Worm (Caenorhabditis elegans) whole organism, mixed stage, embryonic: ENCODE results near the gene Y53F4B.14.
A peak's percentile ranks its signal among the peaks of the same experiment; 100 is the strongest.

Experiments used
- M03D4.4 ChIP-seq: sonication (generic microtip); optimal IDR thresholded peaks from 2 replicates; lab custom pipeline; 2017; ENCODE audit warnings: mild to moderate bottlenecking, missing genetic modification characterization, missing compliant biosample characterization
- bed-3 ChIP-seq: fragments of 200-800 bp; sonication (Bioruptor generic); optimal IDR thresholded peaks from 3 replicates; lab custom pipeline; 2018; ENCODE audit warnings: mild to moderate bottlenecking, missing genetic modification characterization, moderate library complexity, missing compliant biosample characterization
- blmp-1 ChIP-seq: fragments of 150-350 bp; optimal IDR thresholded peaks from 2 replicates; lab custom pipeline; 2014; ENCODE audit warnings: missing biosample characterization, missing genetic modification characterization
- ceh-39 ChIP-seq: fragments of 150-350 bp; optimal IDR thresholded peaks from 2 replicates; lab custom pipeline; 2014; ENCODE audit warnings: missing biosample characterization, missing genetic modification characterization
- ces-1 ChIP-seq: fragments of 150-350 bp; optimal IDR thresholded peaks from 2 replicates; lab custom pipeline; 2014; ENCODE audit warnings: missing biosample characterization, missing genetic modification reagents, missing genetic modification characterization
- elt-3 ChIP-seq: fragments of 150-350 bp; optimal IDR thresholded peaks from 2 replicates; lab custom pipeline; 2014; ENCODE audit warnings: missing biosample characterization, missing genetic modification characterization
- flh-1 ChIP-seq: fragments of 200-800 bp; sonication (Bioruptor generic); optimal IDR thresholded peaks from 2 replicates; lab custom pipeline; 2018; ENCODE audit warnings: mild to moderate bottlenecking, missing genetic modification characterization, moderate library complexity, missing compliant biosample characterization
- ham-2 ChIP-seq: fragments of 200-800 bp; sonication (Bioruptor generic); optimal IDR thresholded peaks from 2 replicates; lab custom pipeline; 2018; ENCODE audit warnings: mild to moderate bottlenecking, missing genetic modification characterization, missing compliant biosample characterization
- lin-13 ChIP-seq: fragments of 150-350 bp; optimal IDR thresholded peaks from 2 replicates; lab custom pipeline; 2014; ENCODE audit warnings: missing biosample characterization, missing genetic modification characterization
- lin-32 ChIP-seq: fragments of 200-800 bp; sonication (Bioruptor generic); optimal IDR thresholded peaks from 2 replicates; lab custom pipeline; 2018; ENCODE audit warnings: mild to moderate bottlenecking, missing genetic modification characterization, missing compliant biosample characterization
- lsy-2 ChIP-seq: fragments of 150-350 bp; optimal IDR thresholded peaks from 2 replicates; lab custom pipeline; 2014; ENCODE audit warnings: missing biosample characterization, missing genetic modification characterization
- mab-5 ChIP-seq: fragments of 150-350 bp; optimal IDR thresholded peaks from 2 replicates; lab custom pipeline; 2014; ENCODE audit warnings: missing biosample characterization, missing genetic modification characterization
- mep-1 ChIP-seq: fragments of 150-350 bp; optimal IDR thresholded peaks from 2 replicates; lab custom pipeline; 2017; ENCODE audit warnings: missing biosample characterization, missing genetic modification reagents, missing genetic modification characterization, inconsistent platforms
- mls-2 ChIP-seq: sonication (generic microtip); optimal IDR thresholded peaks from 2 replicates; lab custom pipeline; 2016; ENCODE audit warnings: mild to moderate bottlenecking, missing genetic modification characterization, moderate library complexity, missing compliant biosample characterization
- nhr-2 ChIP-seq: fragments of 150-350 bp; optimal IDR thresholded peaks from 2 replicates; lab custom pipeline; 2014; ENCODE audit warnings: missing biosample characterization, missing genetic modification characterization
- nhr-237 ChIP-seq: fragments of 150-350 bp; optimal IDR thresholded peaks from 2 replicates; lab custom pipeline; 2014; ENCODE audit warnings: missing biosample characterization, missing genetic modification characterization
- nhr-28 ChIP-seq: fragments of 150-350 bp; optimal IDR thresholded peaks from 2 replicates; lab custom pipeline; 2014; ENCODE audit warnings: missing biosample characterization, missing genetic modification characterization
- pha-4 ChIP-seq: fragments of 150-350 bp; optimal IDR thresholded peaks from 2 replicates; lab custom pipeline; 2018; ENCODE audit warnings: missing biosample characterization, missing genetic modification reagents, missing genetic modification characterization
- sem-2 ChIP-seq: fragments of 200-800 bp; sonication (Bioruptor generic); optimal IDR thresholded peaks from 2 replicates; lab custom pipeline; 2018; ENCODE audit warnings: mild to moderate bottlenecking, missing genetic modification characterization, missing compliant biosample characterization
- sptf-1 ChIP-seq: sonication (generic microtip); optimal IDR thresholded peaks from 2 replicates; lab custom pipeline; 2017; ENCODE audit warnings: mild to moderate bottlenecking, missing genetic modification characterization, moderate library complexity, missing compliant biosample characterization
- unc-120 ChIP-seq: sonication (generic microtip); optimal IDR thresholded peaks from 2 replicates; lab custom pipeline; 2017; ENCODE audit warnings: missing genetic modification characterization, missing compliant biosample characterization; ENCODE audit not compliant: poor library complexity, severe bottlenecking
- unc-39 ChIP-seq: fragments of 150-350 bp; optimal IDR thresholded peaks from 2 replicates; lab custom pipeline; 2014; ENCODE audit warnings: missing biosample characterization, missing genetic modification characterization
- unc-62 ChIP-seq: fragments of 150-350 bp; optimal IDR thresholded peaks from 2 replicates; lab custom pipeline; 2014; ENCODE audit warnings: missing biosample characterization, missing genetic modification reagents, missing genetic modification characterization
- zip-8 ChIP-seq: fragments of 150-350 bp; optimal IDR thresholded peaks from 2 replicates; lab custom pipeline; 2014; ENCODE audit warnings: missing biosample characterization, missing genetic modification characterization
- ztf-11 ChIP-seq: fragments of 150-350 bp; optimal IDR thresholded peaks from 2 replicates; lab custom pipeline; 2014; ENCODE audit warnings: missing biosample characterization, missing genetic modification characterization

The Y53F4B.14 gene

DNA sequence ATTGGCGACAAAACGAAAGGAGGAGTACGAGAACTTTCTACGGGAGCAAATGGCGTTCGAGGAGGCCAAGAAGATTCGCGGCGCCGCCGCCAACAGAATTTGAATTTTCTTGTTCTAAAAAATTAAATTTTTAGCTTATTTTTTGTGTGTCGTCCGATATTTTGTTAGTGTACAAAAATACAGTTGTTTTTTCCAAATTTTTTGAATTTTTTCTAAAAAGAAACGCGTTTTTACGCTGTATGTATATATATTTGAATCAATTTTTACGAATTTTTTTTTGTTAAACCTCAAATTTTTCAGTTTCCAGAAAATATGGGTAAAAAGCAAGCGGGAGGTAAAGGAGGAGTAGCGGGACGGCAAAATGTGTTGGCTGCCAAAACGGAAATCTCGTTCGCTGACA lies 1.3 kb downstream of the Y53F4B.14 start, which contains the start of gene trip-4:
Gene trip-4 (plus strand): TSS at position 301 of the 400 bp plus-strand sequence.
- TF ChIP-seq lin-13 (tag; lab: Kevin White, UChicago) (no peak), sptf-1 (tag; lab: Kevin White, UChicago) (no peak), flh-1 (GFP tag; lab: Kevin White, UChicago) (no peak), ces-1 (GFP tag; lab: Kevin White, UChicago) (no peak), nhr-237 (no peak)

DNA sequence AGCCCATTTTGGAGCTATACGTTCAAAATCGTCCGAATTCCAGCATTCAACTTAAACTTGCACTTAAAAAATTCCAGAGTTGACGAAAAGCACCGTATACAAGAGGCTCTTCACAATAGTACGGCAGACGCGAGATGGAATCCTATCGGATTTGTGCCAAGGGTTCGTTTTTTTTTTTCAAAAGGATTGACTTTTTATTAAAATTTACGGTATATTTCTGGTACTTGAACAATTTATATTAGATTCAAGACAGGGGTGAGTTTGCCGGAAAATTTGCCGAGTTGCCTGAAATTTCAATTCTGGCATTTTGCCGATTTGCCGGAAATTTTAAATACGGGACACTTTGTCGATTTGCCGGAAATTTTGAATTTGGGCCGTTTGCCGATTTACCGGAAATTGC lies 4.5 kb downstream of the Y53F4B.14 start:
- TF ChIP-seq unc-120 (tag; lab: Kevin White, UChicago), result no peak
- TF ChIP-seq sem-2 (GFP tag; lab: Kevin White, UChicago), result no peak
- TF ChIP-seq sptf-1 (tag; lab: Kevin White, UChicago), result no peak
- TF ChIP-seq unc-62 (GFP tag; lab: Kevin White, UChicago), result no peak
- TF ChIP-seq bed-3 (GFP tag; lab: Kevin White, UChicago), result no peak
- no peak for TF ChIP-seq elt-3
- no peak for TF ChIP-seq nhr-237
- TF ChIP-seq ceh-39 (tag; lab: Kevin White, UChicago), result no peak
- TF ChIP-seq nhr-2, result no peak

DNA sequence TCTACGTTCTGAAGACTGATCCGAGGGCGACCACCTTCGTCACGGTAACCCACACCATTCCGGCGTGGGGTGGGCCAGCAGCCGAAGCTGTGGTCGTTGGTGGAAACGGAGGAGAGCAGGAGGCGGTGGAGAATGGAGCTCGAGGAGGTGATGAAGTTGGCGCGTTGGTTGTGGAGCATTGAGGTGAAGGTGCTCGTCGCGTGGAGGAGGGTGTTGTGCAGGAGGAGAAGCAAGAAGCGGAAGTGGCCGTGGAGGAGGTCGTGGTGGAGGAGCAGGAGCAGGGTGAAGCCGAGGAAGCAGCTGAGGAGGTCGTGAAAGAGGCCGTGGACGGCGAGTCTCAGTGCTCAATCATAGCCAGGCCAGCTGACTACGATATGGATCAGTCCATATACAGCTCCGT lies 20.5 kb downstream of the Y53F4B.14 start, which contains the start of gene Y53F4B.17:
Gene Y53F4B.17 (plus strand): TSS at position 375 of the 400 bp plus-strand sequence.
- TF ChIP-seq unc-39 (no peak), lin-13 (tag; lab: Kevin White, UChicago) (no peak), sem-2 (GFP tag; lab: Kevin White, UChicago) (no peak), zip-8 (no peak)

DNA sequence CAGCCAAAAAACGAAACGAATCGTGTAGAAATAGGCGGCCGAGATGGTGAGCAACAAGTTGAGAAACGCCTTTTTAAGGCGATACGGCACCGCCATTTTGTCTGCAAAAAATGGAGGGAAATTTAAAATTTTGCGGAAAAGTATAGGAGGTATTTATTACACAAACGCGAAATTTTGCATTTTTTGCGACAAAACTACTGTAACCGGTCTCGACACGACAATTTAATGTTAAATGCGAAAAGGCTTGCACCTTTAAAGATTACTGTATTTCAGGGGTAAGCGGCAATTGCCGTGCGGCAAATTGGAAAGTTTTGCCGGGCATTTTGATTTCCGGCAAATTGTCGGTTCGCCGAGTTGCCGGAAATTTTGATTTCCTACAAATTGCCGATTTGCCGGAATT lies 33.8 kb downstream of the Y53F4B.14 start, which contains the start of gene Y53F4B.18:
Gene Y53F4B.18 (minus strand): TSS at position 101 of the 400 bp plus-strand sequence.
- TF ChIP-seq blmp-1 (tag; lab: Kevin White, UChicago), result no peak
- no peak for TF ChIP-seq flh-1 (GFP tag; lab: Kevin White, UChicago)
- no peak for TF ChIP-seq unc-62 (GFP tag; lab: Kevin White, UChicago)
- no peak for TF ChIP-seq nhr-2
- TF ChIP-seq ztf-11 (tag; lab: Kevin White, UChicago), result no peak
- TF ChIP-seq sptf-1 (tag; lab: Kevin White, UChicago), result no peak
- TF ChIP-seq mab-5 (tag; lab: Kevin White, UChicago), result no peak
- no peak for TF ChIP-seq unc-39
- TF ChIP-seq mep-1, result no peak

DNA sequence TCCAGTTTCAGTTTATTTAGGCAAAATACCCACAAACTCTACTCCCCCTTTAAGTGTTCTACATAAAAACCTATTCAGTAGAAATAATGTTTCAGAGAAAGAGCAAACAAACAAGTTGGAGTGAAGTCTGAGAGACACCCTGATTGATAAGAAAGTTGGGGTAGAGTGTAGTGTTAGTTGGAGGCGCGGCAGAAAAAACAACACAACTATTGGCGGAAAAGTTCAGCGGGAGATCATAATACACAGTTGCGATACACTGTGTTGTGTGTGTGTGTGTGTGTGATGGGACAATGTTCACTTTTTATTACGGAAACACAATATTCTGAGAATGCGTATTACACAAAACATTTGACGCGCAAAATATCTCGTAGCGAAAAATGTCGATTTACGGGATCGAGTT lies 37.0 kb downstream of the Y53F4B.14 start:
- TF ChIP-seq unc-39, result no peak
- no peak for TF ChIP-seq lin-32 (GFP tag; lab: Kevin White, UChicago)
- TF ChIP-seq ces-1 (GFP tag; lab: Kevin White, UChicago), result no peak
- TF ChIP-seq nhr-2, result no peak
- TF ChIP-seq ham-2 (GFP tag; lab: Kevin White, UChicago), result no peak
- TF ChIP-seq elt-3, result no peak
- no peak for TF ChIP-seq lin-13 (tag; lab: Kevin White, UChicago)
- TF ChIP-seq nhr-28 (tag; lab: Kevin White, UChicago), result no peak
- no peak for TF ChIP-seq sem-2 (GFP tag; lab: Kevin White, UChicago)

DNA sequence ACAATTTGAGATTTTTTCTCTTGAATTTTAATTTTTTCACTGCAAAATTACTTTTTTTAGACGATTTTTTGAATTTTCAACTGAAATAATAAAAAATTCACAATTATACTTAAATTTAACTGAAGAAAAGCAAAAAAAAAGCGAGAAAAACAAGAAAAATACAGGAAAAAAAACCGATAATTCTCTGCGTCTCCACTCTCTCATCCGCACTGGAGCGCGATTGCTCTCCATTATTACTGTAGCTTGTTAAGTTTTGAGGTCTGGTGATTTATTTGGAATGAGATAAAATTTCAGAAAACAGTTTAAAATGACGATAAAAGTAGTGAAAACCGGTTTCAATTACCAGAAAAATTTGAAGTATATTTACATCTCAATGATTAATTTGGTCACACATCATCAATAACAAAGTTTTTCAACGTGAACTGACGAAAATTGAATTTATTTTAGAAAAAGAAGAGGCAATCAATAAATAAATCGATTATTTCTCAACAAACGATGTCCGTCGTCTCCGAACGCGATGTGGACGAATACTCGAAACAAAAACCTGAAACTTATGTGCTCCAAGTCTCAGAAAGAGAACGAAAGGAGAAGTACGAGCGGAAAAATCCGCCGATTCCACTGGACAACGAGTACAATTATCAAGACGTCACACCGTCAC lies 39.1 kb downstream of the Y53F4B.14 start, which contains the start of gene Y53F4B.19:
Gene Y53F4B.19 (plus strand): TSS at position 157 of the 658 bp plus-strand sequence.
- TF ChIP-seq lin-32 (GFP tag; lab: Kevin White, UChicago), result no peak
- TF ChIP-seq lsy-2 (tag; lab: Kevin White, UChicago), result peak; percentile 79
- TF ChIP-seq ceh-39 (tag; lab: Kevin White, UChicago), result peak; percentile 95

DNA sequence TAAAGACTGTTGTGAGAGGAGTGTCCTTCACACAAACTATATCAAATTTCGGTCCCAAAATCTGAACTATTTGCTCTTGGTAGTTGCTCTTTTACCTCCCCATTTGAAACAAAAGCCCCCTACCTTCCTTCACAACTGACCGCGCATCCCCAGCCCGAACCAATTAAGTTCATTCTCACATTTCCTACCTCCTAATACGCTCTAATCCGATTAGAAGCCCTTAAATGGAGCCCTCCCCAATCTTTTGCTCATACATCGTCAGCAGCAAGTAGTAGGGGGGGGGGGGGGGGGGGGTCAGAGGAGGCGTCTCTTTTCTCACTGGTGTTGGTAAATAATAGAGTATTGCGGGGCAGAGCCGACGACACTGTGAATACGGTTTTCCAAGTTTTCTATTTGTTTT lies 42.7 kb downstream of the Y53F4B.14 start:
- TF ChIP-seq ces-1 (GFP tag; lab: Kevin White, UChicago) (peak; percentile 58), pha-4 (tag; lab: Kevin White, UChicago) (no peak), sptf-1 (tag; lab: Kevin White, UChicago) (peak; percentile 52), M03D4.4 (tag; lab: Kevin White, UChicago) (no peak), mls-2 (tag; lab: Kevin White, UChicago) (peak; percentile 8)
- TF ChIP-seq, all 35 proteins: peak for 3
